Worm (Caenorhabditis elegans) whole organism, L2 larva: ENCODE results near the gene daf-41.

Experiments used
- egl-27 ChIP-seq: sonication (generic microtip); optimal IDR thresholded peaks from 3 replicates; lab custom pipeline; 2017; ENCODE audit warnings: missing biosample characterization, missing genetic modification reagents, missing genetic modification characterization
- lin-13 ChIP-seq: fragments of 150-350 bp; optimal IDR thresholded peaks from 2 replicates; lab custom pipeline; 2014; ENCODE audit warnings: missing biosample characterization, missing genetic modification reagents, missing genetic modification characterization
- lsy-2 ChIP-seq, 2 experiments: fragments of 150-350 bp in 1 of 2; sonication (generic microtip) in 1 of 2; optimal IDR thresholded peaks; 2 replicates each; lab custom pipeline; 2014 to 2017; ENCODE audit warnings: missing biosample characterization in 2 of 2, missing genetic modification characterization in 2 of 2

ce11 chrIII:5310403-5310802 is 35.8 kb upstream of the daf-41 start:
- no peak for TF ChIP-seq egl-27 (tag; lab: Kevin White, UChicago)
- no peak for TF ChIP-seq lin-13 (GFP tag; lab: Kevin White, UChicago)
- TF ChIP-seq lsy-2 (tag; optimal IDR thresholded peaks at IDR 0.05; lab: Kevin White, UChicago): no peak
